Worm (Caenorhabditis elegans): Measurements from ENCODE around the gene smcl-1.

- no peak for TF ChIP-seq skn-1 (tag; optimal IDR thresholded peaks at IDR 0.05)
- TF ChIP-seq fkh-2 (tag; optimal IDR thresholded peaks at IDR 0.05), result no peak
- TF ChIP-seq nhr-12 (tag; optimal IDR thresholded peaks at IDR 0.05), result no peak
- no peak for TF ChIP-seq ceh-28 (tag; optimal IDR thresholded peaks at IDR 0.05)
- TF ChIP-seq aly-2 (tag; optimal IDR thresholded peaks at IDR 0.05), result no peak
- TF ChIP-seq eor-1 (tag; optimal IDR thresholded peaks at IDR 0.05), result no peak
- no peak for TF ChIP-seq nhr-28 (tag; optimal IDR thresholded peaks at IDR 0.05)
- no peak for TF ChIP-seq nhr-11 (tag; optimal IDR thresholded peaks at IDR 0.05)
- TF ChIP-seq ceh-9 (tag; optimal IDR thresholded peaks at IDR 0.05), result no peak
- no peak for TF ChIP-seq nhr-77 (tag; optimal IDR thresholded peaks at IDR 0.05)
- TF ChIP-seq unc-39 (tag; optimal IDR thresholded peaks at IDR 0.05), result no peak
- TF ChIP-seq pha-4 (tag; optimal IDR thresholded peaks at IDR 0.05), result peak; percentile 58
- TF ChIP-seq ztf-4 (tag; optimal IDR thresholded peaks at IDR 0.05), result no peak
These were observed 25.5 kb downstream of the smcl-1 start for ce11 chrX:11718751-11719150.

Data from whole organism, L3 larva.